ENCODE assay signal across 4 worm cellular contexts in the genomic region with DNA sequence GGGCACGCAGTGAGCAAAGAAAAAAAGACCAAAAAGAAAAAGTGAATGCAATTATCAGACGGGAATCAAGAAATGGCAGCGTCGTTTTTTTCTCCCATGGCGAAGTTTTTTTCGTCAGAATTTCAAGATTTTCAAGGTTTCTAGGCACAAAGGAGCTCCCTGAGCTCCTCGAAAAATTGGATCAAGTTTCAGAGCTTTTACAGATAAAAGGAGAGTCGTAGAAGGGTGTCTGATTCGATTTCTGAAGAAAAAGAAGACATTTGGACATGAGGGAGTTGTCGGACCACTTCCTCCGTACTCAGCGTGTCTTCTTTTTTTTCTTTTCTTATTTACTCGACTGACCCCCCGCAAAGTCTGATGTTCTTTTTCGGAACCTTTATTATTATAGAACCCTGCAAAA.
TF ChIP-seq lines count a peak whose summit lies in the region.

No protein-coding gene starts in this region.

TF ChIP-seq in whole organism, L1 larva, 84 proteins besides CTCF, POLR2A, EP300 and RAD21:
- no peak for TF ChIP-seq F16B12.6 (tag; optimal IDR thresholded peaks at IDR 0.05; lab: Kevin White, UChicago)
- no peak for TF ChIP-seq snpc-4 (tag; optimal IDR thresholded peaks at IDR 0.05; lab: Kevin White, UChicago)
- TF ChIP-seq C16A3.4 (tag; optimal IDR thresholded peaks at IDR 0.05; lab: Kevin White, UChicago), result no peak
- TF ChIP-seq efl-1 (optimal IDR thresholded peaks at IDR 0.05; lab: Kevin White, UChicago), result no peak
- peak in 1 of 2 experiments; percentile 53 for TF ChIP-seq efl-1 (GFP tag; optimal IDR thresholded peaks at IDR 0.05 in 1 of 2; lab: Kevin White, UChicago)
- TF ChIP-seq lin-14 (GFP tag; optimal IDR thresholded peaks at IDR 0.05; lab: Kevin White, UChicago), result peak; percentile 35
TF ChIP-seq in whole organism, L1 larva: peak in this region for 2.

TF ChIP-seq in whole organism, L3 larva, 47 proteins besides CTCF, POLR2A, EP300 and RAD21:
- TF ChIP-seq fkh-10 (GFP tag; optimal IDR thresholded peaks at IDR 0.05; lab: Kevin White, UChicago), result peak; percentile 23
- TF ChIP-seq ceh-16 (tag; optimal IDR thresholded peaks at IDR 0.05; lab: Kevin White, UChicago), result no peak
- no peak for TF ChIP-seq mml-1 (tag; optimal IDR thresholded peaks at IDR 0.05; lab: Kevin White, UChicago)

TF ChIP-seq in whole organism, late embryonic, 69 proteins besides CTCF, POLR2A, EP300 and RAD21:
- TF ChIP-seq unc-42 (tag; optimal IDR thresholded peaks at IDR 0.05; lab: Kevin White, UChicago) (peak; percentile 55), C38D4.7 (GFP tag; optimal IDR thresholded peaks at IDR 0.05; lab: Kevin White, UChicago) (no peak)

TF ChIP-seq in whole organism, mixed stage, embryonic, 35 proteins besides CTCF, POLR2A, EP300 and RAD21:
- no peak for TF ChIP-seq nhr-76 (tag; optimal IDR thresholded peaks at IDR 0.05; lab: Kevin White, UChicago)
- peak; percentile 61 for TF ChIP-seq ces-1 (GFP tag; optimal IDR thresholded peaks at IDR 0.05; lab: Kevin White, UChicago)
- no peak for TF ChIP-seq bed-3 (GFP tag; optimal IDR thresholded peaks at IDR 0.05; lab: Kevin White, UChicago)
